Fruit fly (Drosophila melanogaster): ENCODE data around the gene cu.

- TF ChIP-seq CG8478 (optimal IDR thresholded peaks at IDR 0.05) (no peak), CTCF (optimal IDR thresholded peaks at IDR 0.05) (no peak)
Measured at dm6 chr3R:11208766-11209331, 11.5 kb downstream of the cu start.

All from S2 (cell line).